Fruit fly (Drosophila melanogaster) whole organism, embryonic: ENCODE data around the gene CG13601.

Experiments
- Abd-B ChIP-seq: fragments of 200-800 bp; sonication (Bioruptor generic); optimal IDR thresholded peaks from 2 replicates; lab custom pipeline; 2018; ENCODE audit warnings: missing biosample characterization, mild to moderate bottlenecking, missing genetic modification characterization, moderate library complexity
- Blimp-1 ChIP-seq: fragments of 200-800 bp; sonication (Bioruptor generic); optimal IDR thresholded peaks from 3 replicates; lab custom pipeline; 2018; ENCODE audit warnings: missing biosample characterization, missing genetic modification characterization, mild to moderate bottlenecking, moderate library complexity, missing genetic modification reagents
- Bteb2 ChIP-seq: fragments of 200-800 bp; sonication (Bioruptor generic); optimal IDR thresholded peaks from 2 replicates; lab custom pipeline; 2016; ENCODE audit warnings: missing biosample characterization, missing genetic modification characterization
- CG12391 ChIP-seq: fragments of 200-800 bp; sonication (Bioruptor generic); optimal IDR thresholded peaks from 3 replicates; lab custom pipeline; 2018; ENCODE audit warnings: missing biosample characterization, mild to moderate bottlenecking, missing genetic modification characterization, moderate library complexity
- CG13775 ChIP-seq: fragments of 200-800 bp; sonication (Bioruptor generic); optimal IDR thresholded peaks from 3 replicates; lab custom pipeline; 2017; ENCODE audit warnings: missing biosample characterization, mild to moderate bottlenecking, missing genetic modification characterization
- CG15479 ChIP-seq: fragments of 200-800 bp; sonication (Bioruptor generic); optimal IDR thresholded peaks from 3 replicates; lab custom pipeline; 2019; ENCODE audit warnings: missing biosample characterization, mild to moderate bottlenecking, missing genetic modification characterization, moderate library complexity
- CG17361 ChIP-seq: fragments of 200-800 bp; sonication (Bioruptor generic); IDR thresholded peaks from 3 replicates; pipeline ENCODE4 v1.3.6; 2022; ENCODE audit warnings: missing biosample characterization, missing genetic modification characterization
- CG18619 ChIP-seq: fragments of 200-800 bp; sonication (Bioruptor generic); optimal IDR thresholded peaks from 3 replicates; lab custom pipeline; 2017; ENCODE audit warnings: missing biosample characterization, mild to moderate bottlenecking, missing genetic modification characterization
- CG32532 ChIP-seq: fragments of 200-800 bp; sonication (Bioruptor generic); IDR thresholded peaks from 2 replicates; pipeline ENCODE4 v1.3.6; 2022; ENCODE audit warnings: missing biosample characterization, missing genetic modification characterization
- CG33557 ChIP-seq: fragments of 200-800 bp; sonication (Bioruptor generic); optimal IDR thresholded peaks from 2 replicates; lab custom pipeline; 2019; ENCODE audit warnings: missing biosample characterization, mild to moderate bottlenecking, missing genetic modification characterization, moderate library complexity
- CG3726 ChIP-seq: fragments of 200-800 bp; sonication (Bioruptor generic); IDR thresholded peaks from 3 replicates; pipeline ENCODE4, ENCODE4 v1.3.6; 2022; ENCODE audit warnings: missing biosample characterization, missing genetic modification characterization
- CG3838 ChIP-seq: fragments of 200-800 bp; sonication (Bioruptor generic); optimal IDR thresholded peaks from 3 replicates; lab custom pipeline; 2016; ENCODE audit warnings: missing biosample characterization, missing genetic modification characterization
- CG4424 ChIP-seq: fragments of 200-800 bp; sonication (Bioruptor generic); optimal IDR thresholded peaks from 3 replicates; lab custom pipeline; 2016; ENCODE audit warnings: missing biosample characterization, missing genetic modification characterization
- CG4617 ChIP-seq: fragments of 200-800 bp; sonication (Bioruptor generic); optimal IDR thresholded peaks from 3 replicates; lab custom pipeline; 2016; ENCODE audit warnings: missing biosample characterization, missing genetic modification characterization, borderline replicate concordance
- CG5953 ChIP-seq: fragments of 200-800 bp; sonication (Bioruptor generic); IDR thresholded peaks from 2 replicates; pipeline ENCODE4 v1.3.6; 2022; ENCODE audit warnings: missing biosample characterization, missing genetic modification characterization
- CG6272 ChIP-seq: fragments of 200-800 bp; sonication (Bioruptor generic); IDR thresholded peaks from 2 replicates; pipeline ENCODE4 v1.3.6; 2022; ENCODE audit warnings: missing biosample characterization, missing genetic modification characterization
- CG6654 ChIP-seq: fragments of 200-800 bp; sonication (Bioruptor generic); optimal IDR thresholded peaks from 2 replicates; lab custom pipeline; 2017; ENCODE audit warnings: missing biosample characterization, mild to moderate bottlenecking, missing genetic modification characterization
- CG6689 ChIP-seq: fragments of 200-800 bp; sonication (Bioruptor generic); IDR thresholded peaks from 2 replicates; pipeline ENCODE4 v1.3.6; 2022; ENCODE audit warnings: missing biosample characterization, missing genetic modification characterization
- CG6813 ChIP-seq: fragments of 200-800 bp; sonication (Bioruptor generic); optimal IDR thresholded peaks from 2 replicates; lab custom pipeline; 2017; ENCODE audit warnings: missing biosample characterization, missing genetic modification characterization, mild to moderate bottlenecking, moderate library complexity, missing genetic modification reagents
- CG7271 ChIP-seq: fragments of 200-800 bp; sonication (Bioruptor generic); optimal IDR thresholded peaks from 2 replicates; lab custom pipeline; 2018; ENCODE audit warnings: missing biosample characterization, mild to moderate bottlenecking, missing genetic modification characterization, moderate library complexity
- CG7372 ChIP-seq: fragments of 200-800 bp; sonication (Bioruptor generic); IDR thresholded peaks from 2 replicates; pipeline ENCODE4 v1.3.6; 2022; ENCODE audit warnings: missing biosample characterization, missing genetic modification characterization
- CG7556 ChIP-seq: fragments of 200-800 bp; sonication (Bioruptor generic); optimal IDR thresholded peaks from 2 replicates; lab custom pipeline; 2017; ENCODE audit warnings: missing biosample characterization, mild to moderate bottlenecking, missing genetic modification characterization
- CG9437 ChIP-seq: fragments of 200-800 bp; sonication (Bioruptor generic); optimal IDR thresholded peaks from 2 replicates; lab custom pipeline; 2018; ENCODE audit warnings: missing biosample characterization, mild to moderate bottlenecking, missing genetic modification characterization
- Deaf1 ChIP-seq: fragments of 200-800 bp; optimal IDR thresholded peaks from 3 replicates; lab custom pipeline; 2019; ENCODE audit warnings: missing biosample characterization, mild to moderate bottlenecking, missing genetic modification characterization, moderate library complexity
- Dfd ChIP-seq, 2 experiments: fragments of >200 bp; optimal IDR thresholded peaks; 2 replicates each; lab custom pipeline; 2017; ENCODE audit warnings: missing biosample characterization in 2 of 2, missing genetic modification characterization in 2 of 2
- Dip2 ChIP-seq: fragments of 200-800 bp; sonication (Bioruptor generic); IDR thresholded peaks from 2 replicates; pipeline ENCODE4 v1.3.6; 2022; ENCODE audit warnings: missing biosample characterization, missing genetic modification characterization
- Drgx ChIP-seq: fragments of 200-800 bp; sonication (Bioruptor generic); IDR thresholded peaks from 2 replicates; pipeline ENCODE4 v1.3.6; 2022; ENCODE audit warnings: missing biosample characterization, missing genetic modification characterization
- H15 ChIP-seq: fragments of 200-800 bp; sonication (Bioruptor generic); IDR thresholded peaks from 3 replicates; pipeline ENCODE4 v1.3.6; 2022; ENCODE audit warnings: missing biosample characterization, missing genetic modification characterization
- HLHmδ ChIP-seq: fragments of 200-800 bp; sonication (Bioruptor generic); optimal IDR thresholded peaks from 2 replicates; lab custom pipeline; 2018; ENCODE audit warnings: missing biosample characterization, mild to moderate bottlenecking, missing genetic modification characterization, moderate library complexity
- Meics ChIP-seq: fragments of 200-800 bp; sonication (Bioruptor generic); optimal IDR thresholded peaks from 2 replicates; lab custom pipeline; 2017; ENCODE audit warnings: missing biosample characterization, mild to moderate bottlenecking, missing genetic modification characterization
- Optix ChIP-seq: fragments of 200-800 bp; sonication (Bioruptor generic); IDR thresholded peaks from 3 replicates; pipeline ENCODE4 v1.3.6; 2022; ENCODE audit warnings: missing biosample characterization, missing genetic modification characterization
- Rfx ChIP-seq: fragments of 200-800 bp; sonication (Bioruptor generic); IDR thresholded peaks from 2 replicates; pipeline ENCODE4 v1.3.6; 2022; ENCODE audit warnings: missing biosample characterization, missing genetic modification characterization
- Sox100B ChIP-seq: fragments of 200-800 bp; sonication (Bioruptor generic); optimal IDR thresholded peaks from 3 replicates; lab custom pipeline; 2018; ENCODE audit warnings: missing biosample characterization, mild to moderate bottlenecking, missing genetic modification characterization
- Sox102F ChIP-seq: fragments of 200-800 bp; sonication (Bioruptor generic); optimal IDR thresholded peaks from 2 replicates; lab custom pipeline; 2018; ENCODE audit warnings: missing biosample characterization, mild to moderate bottlenecking, missing genetic modification characterization, moderate library complexity
- Sry-β ChIP-seq: fragments of 200-800 bp; sonication (Bioruptor generic); optimal IDR thresholded peaks from 2 replicates; lab custom pipeline; 2018; ENCODE audit warnings: missing biosample characterization, mild to moderate bottlenecking, missing genetic modification characterization, moderate library complexity
- Ssrp ChIP-seq: fragments of 200-800 bp; sonication (Bioruptor generic); optimal IDR thresholded peaks from 2 replicates; lab custom pipeline; 2018; ENCODE audit warnings: missing biosample characterization, mild to moderate bottlenecking, missing genetic modification characterization, moderate library complexity
- TFAM ChIP-seq: fragments of 200-800 bp; sonication (Bioruptor generic); optimal IDR thresholded peaks from 2 replicates; lab custom pipeline; 2017; ENCODE audit warnings: missing biosample characterization, missing genetic modification characterization, inconsistent platforms
- crc ChIP-seq: fragments of 200-800 bp; sonication (Bioruptor generic); optimal IDR thresholded peaks from 2 replicates; lab custom pipeline; 2016; ENCODE audit warnings: missing biosample characterization, missing genetic modification characterization
- danr ChIP-seq: fragments of 200-800 bp; sonication (Bioruptor generic); IDR thresholded peaks from 2 replicates; pipeline ENCODE4 v1.3.6; 2022; ENCODE audit warnings: missing biosample characterization, missing genetic modification characterization
- disco-r ChIP-seq: fragments of 200-800 bp; sonication (Bioruptor generic); optimal IDR thresholded peaks from 2 replicates; lab custom pipeline; 2016; ENCODE audit warnings: missing biosample characterization, missing genetic modification characterization
- lab ChIP-seq: fragments of 200-800 bp; sonication (Bioruptor generic); optimal IDR thresholded peaks from 3 replicates; lab custom pipeline; 2017; ENCODE audit warnings: missing biosample characterization, missing genetic modification characterization, mild to moderate bottlenecking, moderate library complexity, missing genetic modification reagents
- lbe ChIP-seq: fragments of 200-800 bp; sonication (Bioruptor generic); optimal IDR thresholded peaks from 2 replicates; lab custom pipeline; 2016; ENCODE audit warnings: missing biosample characterization, mild to moderate bottlenecking, missing genetic modification characterization
- nmo ChIP-seq: fragments of 200-800 bp; sonication (Bioruptor generic); optimal IDR thresholded peaks from 2 replicates; lab custom pipeline; 2018; ENCODE audit warnings: missing biosample characterization, mild to moderate bottlenecking, missing genetic modification characterization, moderate library complexity
- oc ChIP-seq: fragments of 200-800 bp; sonication (Bioruptor generic); optimal IDR thresholded peaks from 2 replicates; lab custom pipeline; 2018; ENCODE audit warnings: missing biosample characterization, mild to moderate bottlenecking, missing genetic modification characterization, moderate library complexity
- peb ChIP-seq: fragments of 200-800 bp; sonication (Bioruptor generic); IDR thresholded peaks from 2 replicates; pipeline ENCODE4 v1.3.6; 2022; ENCODE audit warnings: missing biosample characterization, missing genetic modification characterization
- pita ChIP-seq: fragments of 200-800 bp; sonication (Bioruptor generic); optimal IDR thresholded peaks from 2 replicates; lab custom pipeline; 2017; ENCODE audit warnings: missing biosample characterization, mild to moderate bottlenecking, missing genetic modification characterization
- sc ChIP-seq, 3 experiments: fragments of >200 bp in 2 of 3; fragments of 200-800 bp in 1 of 3; sonication (Bioruptor generic) in 1 of 3; optimal IDR thresholded peaks; 2 replicates in 2 of 3; 3 replicates in 1 of 3; lab custom pipeline; 2017; ENCODE audit warnings: mild to moderate bottlenecking in 1 of 3, missing biosample characterization in 1 of 3, missing genetic modification characterization in 1 of 3, missing genetic modification reagents in 1 of 3
- stwl ChIP-seq: fragments of 200-800 bp; sonication (Bioruptor generic); optimal IDR thresholded peaks from 3 replicates; lab custom pipeline; 2018; ENCODE audit warnings: missing biosample characterization, mild to moderate bottlenecking, missing genetic modification characterization, moderate library complexity
- tio ChIP-seq: fragments of 200-800 bp; sonication (Bioruptor generic); optimal IDR thresholded peaks from 2 replicates; lab custom pipeline; 2017; ENCODE audit warnings: missing biosample characterization, missing genetic modification characterization, inconsistent platforms
- trh ChIP-seq: fragments of 200-800 bp; sonication (Bioruptor generic); optimal IDR thresholded peaks from 2 replicates; lab custom pipeline; 2016; ENCODE audit warnings: missing biosample characterization, missing genetic modification characterization

The CG13601 gene

DNA sequence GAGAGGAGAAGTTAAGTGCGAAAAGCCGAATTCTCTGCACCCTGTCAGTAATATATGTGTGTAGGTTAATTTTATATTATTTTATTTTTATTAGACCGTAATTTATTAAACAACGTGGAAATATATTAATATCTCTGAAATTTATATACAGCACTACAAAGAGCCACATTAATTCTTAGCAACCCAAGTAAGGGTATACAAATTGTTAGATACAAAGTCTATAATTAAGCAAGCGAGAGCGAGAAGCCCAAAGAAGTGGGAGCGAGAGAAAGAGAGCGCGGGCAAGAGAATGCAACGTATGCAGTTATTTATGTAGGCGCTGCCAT lies 40.4 kb downstream of the CG13601 start (continued):
- peak; percentile 66 for TF ChIP-seq CG6689 (GFP tag; lab: Robert Waterston, UW)
- peak; percentile 88 for TF ChIP-seq CG3726 (GFP tag; lab: Robert Waterston, UW)
- TF ChIP-seq CG6654 (GFP tag; lab: Kevin White, UChicago), result peak; percentile 78
- TF ChIP-seq Blimp-1 (GFP tag; lab: Kevin White, UChicago), result peak; percentile 98
- TF ChIP-seq CG18619 (GFP tag; lab: Kevin White, UChicago), result peak; percentile 79
- no peak for TF ChIP-seq HLHmδ (GFP tag; lab: Kevin White, UChicago)
- TF ChIP-seq Drgx (GFP tag; lab: Robert Waterston, UW), result peak; percentile 99
- TF ChIP-seq Sox100B (GFP tag; lab: Kevin White, UChicago), result peak; percentile 92
- TF ChIP-seq peb (GFP tag; lab: Robert Waterston, UW), result peak; percentile 90
- TF ChIP-seq lab (GFP tag; lab: Kevin White, UChicago), result peak; percentile 90
- peak; percentile 86 for TF ChIP-seq trh (GFP tag; lab: Kevin White, UChicago)
- peak; percentile 88 for TF ChIP-seq CG6272 (GFP tag; lab: Robert Waterston, UW)
- peak; percentile 69 for TF ChIP-seq stwl (tag; lab: Kevin White, UChicago)
- peak; percentile 72 for TF ChIP-seq Deaf1 (tag; lab: Kevin White, UChicago)
- no peak for TF ChIP-seq disco-r (GFP tag; lab: Kevin White, UChicago)
- peak; percentile 83 for TF ChIP-seq Rfx
- no peak for TF ChIP-seq Dip2
- TF ChIP-seq CG15479 (GFP tag; lab: Kevin White, UChicago), result no peak
- TF ChIP-seq CG33557 (GFP tag; lab: Kevin White, UChicago), result peak; percentile 97
- peak; percentile 49 for TF ChIP-seq CG3838
- TF ChIP-seq Meics (GFP tag; lab: Kevin White, UChicago), result peak; percentile 68
- peak; percentile 86 for TF ChIP-seq tio (GFP tag; lab: Kevin White, UChicago)
- peak; percentile 81 for TF ChIP-seq danr
- TF ChIP-seq H15, result peak; percentile 95
- peak; percentile 96 for TF ChIP-seq Sox102F (GFP tag; lab: Kevin White, UChicago)
- peak; percentile 69 for TF ChIP-seq CG4617 (GFP tag; lab: Kevin White, UChicago)
- peak; percentile 87 for TF ChIP-seq CG7556 (GFP tag; lab: Kevin White, UChicago)
- TF ChIP-seq crc (GFP tag; lab: Kevin White, UChicago), result no peak
- TF ChIP-seq CG4424 (GFP tag; lab: Kevin White, UChicago), result peak; percentile 93
- peak; percentile 97 for TF ChIP-seq CG12391 (tag; lab: Kevin White, UChicago)
- TF ChIP-seq CG6813, result peak; percentile 86
- TF ChIP-seq lbe (GFP tag; lab: Kevin White, UChicago), result peak; percentile 86
- peak; percentile 84 for TF ChIP-seq CG32532
- peak; percentile 98 for TF ChIP-seq nmo (GFP tag; lab: Kevin White, UChicago)
- no peak for TF ChIP-seq sc (optimal IDR thresholded peaks at IDR 0.05; lab: Kevin White, UChicago)
- TF ChIP-seq sc (GFP tag; optimal IDR thresholded peaks at IDR 0.05; lab: Kevin White, UChicago), result peak; percentile 94
- peak; percentile 80 for TF ChIP-seq CG7271 (tag; lab: Kevin White, UChicago)
- peak; percentile 87 for TF ChIP-seq CG7372
- TF ChIP-seq CG13775 (GFP tag; lab: Kevin White, UChicago), result peak; percentile 88
- TF ChIP-seq Abd-B (GFP tag; lab: Kevin White, UChicago), result peak; percentile 93
- TF ChIP-seq Dfd (GFP tag; optimal IDR thresholded peaks at IDR 0.05; lab: Kevin White, UChicago), result no peak
- TF ChIP-seq CG5953 (GFP tag; lab: Robert Waterston, UW), result peak; percentile 81
- TF ChIP-seq CG9437 (GFP tag; lab: Kevin White, UChicago), result peak; percentile 84
- TF ChIP-seq Sry-β, result peak; percentile 59
- peak; percentile 72; the same call in 2 of the 3 replicates for TF ChIP-seq Optix
- TF ChIP-seq oc (tag; lab: Kevin White, UChicago), result peak; percentile 96
- no peak for TF ChIP-seq pita (GFP tag; lab: Kevin White, UChicago)
- peak; percentile 76 for TF ChIP-seq TFAM
- peak; percentile 93 for TF ChIP-seq CG17361 (GFP tag; lab: Robert Waterston, UW)
- TF ChIP-seq Bteb2 (GFP tag; lab: Kevin White, UChicago), result peak; percentile 22
- peak; percentile 97 for TF ChIP-seq Ssrp
